Worm (Caenorhabditis elegans): ENCODE measurements around the gene cox-6B.

- TF ChIP-seq hnd-1 (tag; optimal IDR thresholded peaks at IDR 0.05) (no peak), ceh-13 (GFP tag; optimal IDR thresholded peaks at IDR 0.05) (no peak)
Measured at ce11 chrIII:2711527-2711926, 12.1 kb downstream of the cox-6B start.

Data from whole organism, early embryonic.